Fruit fly (Drosophila melanogaster) whole organism, wandering third instar larva: Measurements from ENCODE around the gene Ts.

Experiments used
- Dfd ChIP-seq: fragments of >200 bp; optimal IDR thresholded peaks from 2 replicates; lab custom pipeline; 2017; ENCODE audit warnings: missing biosample characterization, missing genetic modification characterization
- HLH106 ChIP-seq: fragments of 200-800 bp; optimal IDR thresholded peaks from 3 replicates; lab custom pipeline; 2019; ENCODE audit warnings: missing biosample characterization, mild to moderate bottlenecking, missing genetic modification characterization, moderate library complexity
- Hnf4 ChIP-seq: fragments of 200-800 bp; sonication (Bioruptor generic); optimal IDR thresholded peaks from 2 replicates; lab custom pipeline; 2016; ENCODE audit warnings: missing biosample characterization, mild to moderate bottlenecking, missing genetic modification characterization
- Hr83 ChIP-seq: fragments of 200-300 bp; sonication (Bioruptor generic); optimal IDR thresholded peaks from 2 replicates; lab custom pipeline; 2016; ENCODE audit warnings: missing biosample characterization, mild to moderate bottlenecking, missing genetic modification characterization, moderate library complexity; ENCODE audit not compliant: poor library complexity, severe bottlenecking
- Mio ChIP-seq: sonication (Bioruptor generic); optimal IDR thresholded peaks from 2 replicates; lab custom pipeline; 2016; ENCODE audit warnings: missing biosample characterization, missing genetic modification characterization
- Myc ChIP-seq: fragments of >200 bp; optimal IDR thresholded peaks from 2 replicates; lab custom pipeline; 2017
- pan ChIP-seq: fragments of >200 bp; optimal IDR thresholded peaks from 2 replicates; lab custom pipeline; 2017
- sv ChIP-seq: fragments of 200-800 bp; sonication (Bioruptor generic); optimal IDR thresholded peaks from 3 replicates; lab custom pipeline; 2016; ENCODE audit warnings: missing biosample characterization, missing genetic modification characterization
- usp ChIP-seq: fragments of >200 bp; optimal IDR thresholded peaks from 2 replicates; lab custom pipeline; 2017; ENCODE audit warnings: missing biosample characterization, missing genetic modification characterization

dm6 chr2L:2993702-2994101, 24.3 kb upstream of the Ts start:
- TF ChIP-seq Dfd (GFP tag; lab: Kevin White, UChicago) (no peak), pan (lab: Kevin White, UChicago) (no peak), Myc (lab: Kevin White, UChicago) (no peak), sv (no peak), Hr83 (GFP tag; lab: Kevin White, UChicago) (no peak), usp (GFP tag; lab: Kevin White, UChicago) (no peak), Hnf4 (GFP tag; lab: Kevin White, UChicago) (no peak), Mio (GFP tag; lab: Kevin White, UChicago) (no peak), HLH106 (tag; lab: Kevin White, UChicago) (no peak)
